Worm (Caenorhabditis elegans): ENCODE results near the gene glb-17.

glb-17 gene

ce11 chrX:9544405-9544804 lies 32.4 kb downstream of the glb-17 start (continued):
- TF ChIP-seq dpl-1 (GFP tag; optimal IDR thresholded peaks at IDR 0.05) (no peak), lin-15B (tag; optimal IDR thresholded peaks at IDR 0.05) (no peak), nhr-47 (tag; optimal IDR thresholded peaks at IDR 0.05) (no peak), sup-37 (GFP tag; optimal IDR thresholded peaks at IDR 0.05) (no peak), elt-2 (tag; optimal IDR thresholded peaks at IDR 0.05) (no peak), F16B12.6 (tag; optimal IDR thresholded peaks at IDR 0.05) (no peak), nhr-12 (tag; optimal IDR thresholded peaks at IDR 0.05) (no peak), mep-1 (tag; optimal IDR thresholded peaks at IDR 0.05) (peak; percentile 38), ama-1 (optimal IDR thresholded peaks at IDR 0.05) (no peak), tbx-2 (tag; optimal IDR thresholded peaks at IDR 0.05) (peak; percentile 21), unc-30 (tag; optimal IDR thresholded peaks at IDR 0.05) (no peak), mab-9 (GFP tag; IDR thresholded peaks at IDR 0.05) (no peak), irx-1 (tag; optimal IDR thresholded peaks at IDR 0.05) (no peak), fkh-8 (tag; optimal IDR thresholded peaks at IDR 0.05) (no peak), nhr-19 (GFP tag; conservative IDR thresholded peaks at IDR 0.05) (no peak), Y116A8C.19 (tag; optimal IDR thresholded peaks at IDR 0.05; ENCODE audit: borderline replicate concordance) (no peak), sptf-1 (tag; optimal IDR thresholded peaks at IDR 0.05) (no peak), zag-1 (tag; optimal IDR thresholded peaks at IDR 0.05) (no peak), ces-1 (GFP tag; optimal IDR thresholded peaks at IDR 0.05) (no peak), nhr-85 (tag) (no peak), egl-13 (tag; optimal IDR thresholded peaks at IDR 0.05) (no peak), nhr-71 (tag; optimal IDR thresholded peaks at IDR 0.05) (peak; percentile 44), ceh-88 (GFP tag; IDR thresholded peaks at IDR 0.05) (no peak), elt-3 (tag; optimal IDR thresholded peaks at IDR 0.05) (peak in 1 of 6 experiments; percentile 24), aly-2 (tag; optimal IDR thresholded peaks at IDR 0.05) (no peak), snpc-4 (tag; optimal IDR thresholded peaks at IDR 0.05) (no peak), hpl-2 (GFP tag; optimal IDR thresholded peaks at IDR 0.05) (no peak), nhr-237 (tag; optimal IDR thresholded peaks at IDR 0.05) (no peak)

- no peak for TF ChIP-seq snpc-4 (tag; optimal IDR thresholded peaks at IDR 0.05)
- peak; percentile 17 for TF ChIP-seq lin-14 (GFP tag; optimal IDR thresholded peaks at IDR 0.05)
- peak; percentile 41 for TF ChIP-seq blmp-1 (tag; optimal IDR thresholded peaks at IDR 0.05)
Observed at ce11 chrX:9543352-9543751, 33.5 kb downstream of the glb-17 start, which contains the start of gene F49E2.5. Gene F49E2.5, plus strand, starts transcription at chrX:9543652.

ce11 chrX:9540464-9540863 lies 36.4 kb downstream of the glb-17 start:
- TF ChIP-seq unc-62 (GFP tag; optimal IDR thresholded peaks at IDR 0.05) (no peak), egl-27 (tag; optimal IDR thresholded peaks at IDR 0.05) (no peak), snu-23 (GFP tag; optimal IDR thresholded peaks at IDR 0.05) (peak; percentile 36), nhr-28 (tag; optimal IDR thresholded peaks at IDR 0.05) (no peak), mep-1 (tag; optimal IDR thresholded peaks at IDR 0.05) (no peak), hlh-4 (tag; optimal IDR thresholded peaks at IDR 0.05) (no peak), ets-5 (GFP tag; IDR thresholded peaks at IDR 0.05) (no peak), nhr-77 (tag; optimal IDR thresholded peaks at IDR 0.05) (no peak), lin-15B (tag; optimal IDR thresholded peaks at IDR 0.05) (no peak), nhr-85 (tag) (peak; percentile 81), lir-3 (tag; optimal IDR thresholded peaks at IDR 0.05; ENCODE audit: poor library complexity) (no peak), blmp-1 (tag; optimal IDR thresholded peaks at IDR 0.05) (peak; percentile 16), lsy-2 (tag; optimal IDR thresholded peaks at IDR 0.05) (peak in 1 of 2 experiments; percentile 11), dsc-1 (tag; optimal IDR thresholded peaks at IDR 0.05) (no peak), rnt-1 (tag; optimal IDR thresholded peaks at IDR 0.05) (no peak), C16A3.4 (tag; optimal IDR thresholded peaks at IDR 0.05) (no peak), sup-37 (GFP tag; optimal IDR thresholded peaks at IDR 0.05) (no peak), tbx-2 (tag; optimal IDR thresholded peaks at IDR 0.05) (no peak), unc-98 (GFP tag; IDR thresholded peaks at IDR 0.05) (no peak), F16B12.6 (tag; optimal IDR thresholded peaks at IDR 0.05) (no peak), fkh-4 (tag; optimal IDR thresholded peaks at IDR 0.05; ENCODE audit: borderline replicate concordance) (no peak), swsn-7 (tag; optimal IDR thresholded peaks at IDR 0.05) (no peak), fos-1 (tag; optimal IDR thresholded peaks at IDR 0.05) (no peak), egl-13 (tag; optimal IDR thresholded peaks at IDR 0.05) (no peak), nhr-47 (tag; optimal IDR thresholded peaks at IDR 0.05) (no peak), sptf-1 (tag; optimal IDR thresholded peaks at IDR 0.05) (no peak), ceh-90 (tag; optimal IDR thresholded peaks at IDR 0.05) (no peak), lin-14 (GFP tag; optimal IDR thresholded peaks at IDR 0.05) (peak; percentile 55), C34B4.2 (tag; optimal IDR thresholded peaks at IDR 0.05) (no peak), lin-39 (tag; optimal IDR thresholded peaks at IDR 0.05) (no peak), nhr-71 (tag; optimal IDR thresholded peaks at IDR 0.05) (peak; percentile 56), nhr-12 (tag; optimal IDR thresholded peaks at IDR 0.05) (no peak), fkh-8 (tag; optimal IDR thresholded peaks at IDR 0.05) (no peak), Y116A8C.19 (tag; optimal IDR thresholded peaks at IDR 0.05; ENCODE audit: borderline replicate concordance) (no peak), elt-3 (tag; optimal IDR thresholded peaks at IDR 0.05) (peak in 1 of 6 experiments; percentile 6)
